Fruit fly (Drosophila melanogaster) S2 (cell line): ENCODE results near the gene CG32750.

Source experiments
- CG8478 ChIP-seq: fragments of >200 bp; optimal IDR thresholded peaks from 2 replicates; lab custom pipeline; 2018
- CTCF ChIP-seq, 2 experiments: fragments of >200 bp; optimal IDR thresholded peaks; 2 replicates each; lab custom pipeline; 2018

- TF ChIP-seq CTCF (optimal IDR thresholded peaks at IDR 0.05; lab: Kevin White, UChicago) (no peak), CG8478 (lab: Kevin White, UChicago) (no peak)
Measured at dm6 chrX:6201459-6201858, 5.2 kb upstream of the CG32750 start.
